Fruit fly (Drosophila melanogaster) whole organism, embryonic: ENCODE measurements around the gene ver.

Experiments used
- B-H1 ChIP-seq: fragments of 200-800 bp; sonication (Bioruptor generic); IDR thresholded peaks from 3 replicates; pipeline ENCODE4 v1.3.6; 2022; ENCODE audit warnings: missing biosample characterization, missing genetic modification characterization
- CG10321 ChIP-seq: fragments of 200-800 bp; sonication (Bioruptor generic); IDR thresholded peaks from 2 replicates; pipeline ENCODE4 v1.3.6; 2022; ENCODE audit warnings: missing biosample characterization, missing genetic modification characterization
- CG12391 ChIP-seq: fragments of 200-800 bp; sonication (Bioruptor generic); optimal IDR thresholded peaks from 3 replicates; lab custom pipeline; 2018; ENCODE audit warnings: missing biosample characterization, mild to moderate bottlenecking, missing genetic modification characterization, moderate library complexity
- CG14050 ChIP-seq: fragments of 200-800 bp; sonication (Bioruptor generic); IDR thresholded peaks from 3 replicates; pipeline ENCODE4 v1.3.6; 2022; ENCODE audit warnings: missing biosample characterization, missing genetic modification characterization
- CG14441 ChIP-seq: fragments of 200-800 bp; sonication (Bioruptor generic); IDR thresholded peaks from 2 replicates; pipeline ENCODE4 v1.3.6; 2022; ENCODE audit warnings: missing biosample characterization, missing genetic modification characterization
- CG15269 ChIP-seq: fragments of 200-800 bp; sonication (Bioruptor generic); optimal IDR thresholded peaks from 2 replicates; lab custom pipeline; 2018; ENCODE audit warnings: missing biosample characterization, mild to moderate bottlenecking, missing genetic modification characterization, moderate library complexity
- CG17361 ChIP-seq: fragments of 200-800 bp; sonication (Bioruptor generic); IDR thresholded peaks from 3 replicates; pipeline ENCODE4 v1.3.6; 2022; ENCODE audit warnings: missing biosample characterization, missing genetic modification characterization
- CG17912 ChIP-seq: fragments of 200-800 bp; sonication (Bioruptor generic); optimal IDR thresholded peaks from 2 replicates; lab custom pipeline; 2018; ENCODE audit warnings: missing biosample characterization, mild to moderate bottlenecking, missing genetic modification characterization
- CG18599 ChIP-seq: fragments of 200-800 bp; sonication (Bioruptor generic); optimal IDR thresholded peaks from 3 replicates; lab custom pipeline; 2017; ENCODE audit warnings: missing biosample characterization, missing genetic modification characterization, mild to moderate bottlenecking, moderate library complexity, missing genetic modification reagents
- CG2120 ChIP-seq: fragments of 200-800 bp; sonication (Bioruptor generic); optimal IDR thresholded peaks from 3 replicates; lab custom pipeline; 2016; ENCODE audit warnings: missing biosample characterization, missing genetic modification characterization
- CG31441 ChIP-seq: fragments of 200-800 bp; sonication (Bioruptor generic); IDR thresholded peaks from 2 replicates; pipeline ENCODE4 v1.3.6; 2022; ENCODE audit warnings: missing biosample characterization, missing genetic modification characterization
- CG4820 ChIP-seq: fragments of 200-800 bp; sonication (Bioruptor generic); optimal IDR thresholded peaks from 3 replicates; lab custom pipeline; 2016; ENCODE audit warnings: missing biosample characterization, missing genetic modification characterization
- CG6175 ChIP-seq: fragments of 200-800 bp; sonication (Bioruptor generic); IDR thresholded peaks from 3 replicates; pipeline ENCODE4 v1.3.6; 2022; ENCODE audit warnings: missing biosample characterization, missing genetic modification characterization
- CG6654 ChIP-seq: fragments of 200-800 bp; sonication (Bioruptor generic); optimal IDR thresholded peaks from 2 replicates; lab custom pipeline; 2017; ENCODE audit warnings: missing biosample characterization, mild to moderate bottlenecking, missing genetic modification characterization
- CG6854 ChIP-seq: fragments of 200-800 bp; sonication (Bioruptor generic); optimal IDR thresholded peaks from 3 replicates; lab custom pipeline; 2017; ENCODE audit warnings: missing biosample characterization, mild to moderate bottlenecking, missing genetic modification characterization
- CG7556 ChIP-seq: fragments of 200-800 bp; sonication (Bioruptor generic); optimal IDR thresholded peaks from 2 replicates; lab custom pipeline; 2017; ENCODE audit warnings: missing biosample characterization, mild to moderate bottlenecking, missing genetic modification characterization
- CG8478 ChIP-seq: fragments of >200 bp; optimal IDR thresholded peaks from 2 replicates; lab custom pipeline; 2018
- CG9215 ChIP-seq: fragments of 200-800 bp; sonication (Bioruptor generic); IDR thresholded peaks from 2 replicates; pipeline ENCODE4 v1.3.6; 2022; ENCODE audit warnings: missing biosample characterization, missing genetic modification characterization
- Camta ChIP-seq: fragments of 200-800 bp; sonication (Bioruptor generic); optimal IDR thresholded peaks from 2 replicates; lab custom pipeline; 2016; ENCODE audit warnings: missing biosample characterization, missing genetic modification characterization
- Chrac-16 ChIP-seq: fragments of 200-800 bp; sonication (Bioruptor generic); optimal IDR thresholded peaks from 3 replicates; lab custom pipeline; 2016; ENCODE audit warnings: missing biosample characterization, missing genetic modification characterization
- CoRest ChIP-seq: fragments of 200-800 bp; sonication (Bioruptor generic); optimal IDR thresholded peaks from 3 replicates; lab custom pipeline; 2018; ENCODE audit warnings: missing biosample characterization, mild to moderate bottlenecking, missing genetic modification characterization, moderate library complexity
- Fer3 ChIP-seq: fragments of 200-800 bp; sonication (Bioruptor generic); optimal IDR thresholded peaks from 2 replicates; lab custom pipeline; 2018; ENCODE audit warnings: missing biosample characterization, mild to moderate bottlenecking, missing genetic modification characterization, moderate library complexity
- HmgZ ChIP-seq: fragments of 200-800 bp; sonication (Bioruptor generic); optimal IDR thresholded peaks from 2 replicates; lab custom pipeline; 2018; ENCODE audit warnings: missing biosample characterization, mild to moderate bottlenecking, missing genetic modification characterization
- Hr3 ChIP-seq: fragments of 200-800 bp; sonication (Bioruptor generic); optimal IDR thresholded peaks from 3 replicates; lab custom pipeline; 2016; ENCODE audit warnings: missing biosample characterization, missing genetic modification characterization
- Hr78 ChIP-seq, 2 experiments: fragments of 200-800 bp in 1 of 2; fragments of >200 bp in 1 of 2; sonication (Bioruptor generic) in 1 of 2; optimal IDR thresholded peaks; 2 replicates each; lab custom pipeline; 2017 to 2019; ENCODE audit warnings: missing biosample characterization in 2 of 2, missing genetic modification characterization in 2 of 2, mild to moderate bottlenecking in 1 of 2, moderate library complexity in 1 of 2
- Med ChIP-seq: fragments of 200-800 bp; sonication (Bioruptor generic); peaks from one replicate; lab custom pipeline; 2016; ENCODE audit warnings: missing biosample characterization, missing genetic modification characterization, mild to moderate bottlenecking, inconsistent platforms, moderate library complexity
- Nf-YA ChIP-seq: fragments of 200-800 bp; sonication (Bioruptor generic); IDR thresholded peaks from 2 replicates; pipeline ENCODE4 v1.3.6; 2022; ENCODE audit warnings: missing biosample characterization, missing genetic modification characterization
- Ptx1 ChIP-seq: fragments of 200-800 bp; sonication (Bioruptor generic); IDR thresholded peaks from 2 replicates; pipeline ENCODE4 v1.3.6; 2022; ENCODE audit warnings: missing biosample characterization, missing genetic modification characterization
- Ravus ChIP-seq: fragments of 200-800 bp; sonication (Bioruptor generic); IDR thresholded peaks from 2 replicates; pipeline ENCODE4 v1.3.6; 2022; ENCODE audit warnings: missing biosample characterization, missing genetic modification characterization
- Scr ChIP-seq: fragments of 200-800 bp; sonication (Bioruptor generic); IDR thresholded peaks from 2 replicates; pipeline ENCODE4 v1.3.6; 2022; ENCODE audit warnings: missing biosample characterization, missing genetic modification characterization; ENCODE audit not compliant: partially characterized antibody
- Sox100B ChIP-seq: fragments of 200-800 bp; sonication (Bioruptor generic); optimal IDR thresholded peaks from 3 replicates; lab custom pipeline; 2018; ENCODE audit warnings: missing biosample characterization, mild to moderate bottlenecking, missing genetic modification characterization
- Usf ChIP-seq: fragments of 200-800 bp; sonication (Bioruptor generic); optimal IDR thresholded peaks from 2 replicates; lab custom pipeline; 2017; ENCODE audit warnings: missing genotype, missing biosample characterization, missing genetic modification characterization
- YL-1 ChIP-seq: fragments of 200-800 bp; sonication (Bioruptor generic); optimal IDR thresholded peaks from 3 replicates; lab custom pipeline; 2017; ENCODE audit warnings: missing biosample characterization, mild to moderate bottlenecking, missing genetic modification characterization
- cg ChIP-seq: fragments of 200-800 bp; sonication (Bioruptor generic); optimal IDR thresholded peaks from 3 replicates; lab custom pipeline; 2019; ENCODE audit warnings: missing biosample characterization, mild to moderate bottlenecking, missing genetic modification characterization, moderate library complexity
- dmrt99B ChIP-seq: fragments of 200-800 bp; sonication (Bioruptor generic); optimal IDR thresholded peaks from 2 replicates; lab custom pipeline; 2018; ENCODE audit warnings: missing biosample characterization, mild to moderate bottlenecking, missing genetic modification characterization, moderate library complexity
- dpn ChIP-seq, 2 experiments: fragments of 200-800 bp; sonication (Bioruptor generic); optimal IDR thresholded peaks; 3 replicates each; lab custom pipeline; 2016; ENCODE audit warnings: missing biosample characterization in 2 of 2, missing genetic modification characterization in 2 of 2
- ham ChIP-seq: fragments of 200-800 bp; sonication (Bioruptor generic); IDR thresholded peaks from 2 replicates; pipeline ENCODE4 v1.3.6; 2022; ENCODE audit warnings: missing biosample characterization, missing genetic modification characterization
- hb ChIP-seq: fragments of 200-800 bp; sonication (Bioruptor generic); IDR thresholded peaks from 3 replicates; pipeline ENCODE4 v1.3.6; 2022; ENCODE audit warnings: missing biosample characterization, missing genetic modification characterization; ENCODE audit not compliant: partially characterized antibody
- lab ChIP-seq: fragments of 200-800 bp; sonication (Bioruptor generic); optimal IDR thresholded peaks from 3 replicates; lab custom pipeline; 2017; ENCODE audit warnings: missing biosample characterization, missing genetic modification characterization, mild to moderate bottlenecking, moderate library complexity, missing genetic modification reagents
- luna ChIP-seq: fragments of 200-800 bp; sonication (Bioruptor generic); optimal IDR thresholded peaks from 2 replicates; lab custom pipeline; 2016; ENCODE audit warnings: missing biosample characterization, missing genetic modification characterization
- pan ChIP-seq, 4 experiments: fragments of >200 bp in 3 of 4; fragments of 200-800 bp in 1 of 4; sonication (Bioruptor generic) in 1 of 4; optimal IDR thresholded peaks in 3 of 4; IDR thresholded peaks in 1 of 4; 2 replicates each; pipeline versions ENCODE4 v1.3.6 to Lab custom; 2017 to 2022; ENCODE audit warnings: missing biosample characterization in 2 of 4, missing genetic modification characterization in 2 of 4, mixed read lengths in 1 of 4
- pb ChIP-seq: fragments of 200-800 bp; sonication (Bioruptor generic); optimal IDR thresholded peaks from 3 replicates; lab custom pipeline; 2016; ENCODE audit warnings: missing biosample characterization, missing genetic modification characterization
- psq ChIP-seq: fragments of 200-800 bp; sonication (Bioruptor generic); optimal IDR thresholded peaks from 2 replicates; lab custom pipeline; 2017; ENCODE audit warnings: missing biosample characterization, missing genetic modification characterization
- slp2 ChIP-seq: fragments of 200-800 bp; sonication (Bioruptor generic); optimal IDR thresholded peaks from 2 replicates; lab custom pipeline; 2016; ENCODE audit warnings: missing biosample characterization, missing genetic modification characterization
- sna ChIP-seq: fragments of 200-800 bp; sonication (Bioruptor generic); IDR thresholded peaks from 2 replicates; pipeline ENCODE4 v1.3.6; 2022; ENCODE audit warnings: missing biosample characterization, missing genetic modification characterization; ENCODE audit not compliant: partially characterized antibody
- stwl ChIP-seq: fragments of 200-800 bp; sonication (Bioruptor generic); optimal IDR thresholded peaks from 3 replicates; lab custom pipeline; 2018; ENCODE audit warnings: missing biosample characterization, mild to moderate bottlenecking, missing genetic modification characterization, moderate library complexity
- tgo ChIP-seq: fragments of 200-800 bp; sonication (Bioruptor generic); IDR thresholded peaks from 3 replicates; pipeline ENCODE4 v1.3.6; 2022; ENCODE audit warnings: missing biosample characterization, missing genetic modification characterization
- tio ChIP-seq: fragments of 200-800 bp; sonication (Bioruptor generic); optimal IDR thresholded peaks from 2 replicates; lab custom pipeline; 2017; ENCODE audit warnings: missing biosample characterization, missing genetic modification characterization, inconsistent platforms
- trem ChIP-seq: fragments of 200-800 bp; optimal IDR thresholded peaks from 3 replicates; lab custom pipeline; 2019; ENCODE audit warnings: missing biosample characterization, mild to moderate bottlenecking, missing genetic modification characterization, moderate library complexity

ver gene

dm6 chr3L:12529431-12530007 is 5.7 kb downstream of the ver start (continued):
- TF ChIP-seq psq (no peak), tgo (GFP tag; lab: Robert Waterston, UW) (peak; percentile 34; the same call in 2 of the 3 replicates), CG7556 (GFP tag; lab: Kevin White, UChicago) (peak; percentile 8), hb (GFP tag; lab: Robert Waterston, UW) (no peak), YL-1 (no peak), dpn (GFP tag; optimal IDR thresholded peaks at IDR 0.05; lab: Kevin White, UChicago) (peak; percentile 29 to 34), trem (tag; lab: Kevin White, UChicago) (peak; percentile 8), cg (GFP tag; lab: Kevin White, UChicago) (peak; percentile 61), CoRest (peak; percentile 34), CG8478 (lab: Kevin White, UChicago) (no peak), Hr78 (GFP tag; optimal IDR thresholded peaks at IDR 0.05; lab: Kevin White, UChicago) (peak in 1 of 2 experiments; percentile 53), ham (GFP tag; lab: Robert Waterston, UW) (no peak), Scr (GFP tag; lab: Robert Waterston, UW) (no peak), CG17912 (GFP tag; lab: Kevin White, UChicago) (no peak), lab (GFP tag; lab: Kevin White, UChicago) (peak; percentile 60), Hr3 (GFP tag; lab: Kevin White, UChicago) (peak; percentile 10), stwl (tag; lab: Kevin White, UChicago) (no peak), CG9215 (no peak), Med (peak; percentile 88), slp2 (peak; percentile 20), CG14050 (peak; percentile 48; the same call in 1 of the 3 replicates), pb (GFP tag; lab: Kevin White, UChicago) (no peak), Usf (GFP tag; lab: Kevin White, UChicago) (no peak), CG4820 (GFP tag; lab: Kevin White, UChicago) (peak; percentile 18), Chrac-16 (GFP tag; lab: Kevin White, UChicago) (peak; percentile 13), CG2120 (GFP tag; lab: Kevin White, UChicago) (peak; percentile 24), CG10321 (GFP tag; lab: Robert Waterston, UW) (0 out of 2 replicates have a peak, but pooled peaks have one; percentile 11), CG12391 (tag; lab: Kevin White, UChicago) (peak; percentile 21), B-H1 (peak; percentile 26; the same call in 1 of the 3 replicates), CG18599 (GFP tag; lab: Kevin White, UChicago) (peak; percentile 33), Ptx1 (GFP tag; lab: Robert Waterston, UW) (peak; percentile 26; the same call in 1 of the 2 replicates), CG6654 (GFP tag; lab: Kevin White, UChicago) (peak; percentile 15), Fer3 (tag; lab: Kevin White, UChicago) (peak; percentile 28), pan (optimal IDR thresholded peaks at IDR 0.05; lab: Kevin White, UChicago) (no peak), pan (GFP tag; optimal IDR thresholded peaks at IDR 0.05 in 1 of 2, IDR thresholded peaks at IDR 0.05 in 1 of 2) (peak in 1 of 2 experiments; percentile 60), Sox100B (peak; percentile 44), CG6854 (GFP tag; lab: Kevin White, UChicago) (no peak), luna (GFP tag; lab: Kevin White, UChicago) (no peak), CG14441 (GFP tag; lab: Robert Waterston, UW) (peak; percentile 68), dmrt99B (tag; lab: Kevin White, UChicago) (peak; percentile 67), sna (no peak), CG31441 (GFP tag; lab: Robert Waterston, UW) (peak; percentile 67; the same call in 1 of the 2 replicates), CG15269 (tag; lab: Kevin White, UChicago) (peak; percentile 46), Camta (peak; percentile 14), Ravus (GFP tag; lab: Robert Waterston, UW) (no peak), CG6175 (peak; percentile 14; the same call in 1 of the 3 replicates), tio (no peak), CG17361 (GFP tag; lab: Robert Waterston, UW) (peak; percentile 10; the same call in 2 of the 3 replicates), Nf-YA (GFP tag; lab: Robert Waterston, UW) (no peak), HmgZ (no peak)
